Worm (Caenorhabditis elegans): ENCODE measurements around the gene C39B10.4.
A peak's percentile ranks its signal among the peaks of the same experiment; 100 is the strongest.

DNA sequence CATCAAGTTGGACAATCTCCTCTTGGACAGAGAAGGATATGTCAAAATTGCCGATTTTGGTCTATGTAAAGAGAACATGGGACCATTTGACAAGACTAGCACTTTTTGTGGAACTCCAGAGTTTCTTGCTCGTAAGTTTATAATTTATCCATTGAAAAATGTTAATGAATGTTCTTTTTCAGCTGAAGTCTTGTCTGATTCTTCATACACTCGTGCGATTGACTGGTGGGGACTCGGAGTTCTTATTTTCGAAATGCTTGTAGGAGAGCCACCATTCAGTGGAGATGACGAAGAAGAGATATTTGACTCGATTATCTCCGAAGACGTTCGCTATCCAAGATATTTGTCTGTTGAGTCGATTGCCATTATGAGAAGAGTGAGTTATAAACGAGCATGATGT, 43.7 kb upstream of the C39B10.4 start:
- TF ChIP-seq mep-1 (tag; optimal IDR thresholded peaks at IDR 0.05) = no peak
- no peak for TF ChIP-seq elt-1 (tag; optimal IDR thresholded peaks at IDR 0.05; ENCODE audit: borderline replicate concordance, insufficient read depth)
- TF ChIP-seq unc-39 (tag; optimal IDR thresholded peaks at IDR 0.05) = no peak
- TF ChIP-seq ces-1 (GFP tag; optimal IDR thresholded peaks at IDR 0.05) = peak; percentile 16
- TF ChIP-seq nhr-237 (tag; optimal IDR thresholded peaks at IDR 0.05) = no peak
- no peak for TF ChIP-seq nhr-76 (tag; optimal IDR thresholded peaks at IDR 0.05)
- no peak for TF ChIP-seq mab-5 (tag; optimal IDR thresholded peaks at IDR 0.05)
